Fruit fly (Drosophila melanogaster) whole organism, embryonic: ENCODE data around the gene Lim1.
A peak's percentile ranks its signal among the peaks of the same experiment; 100 is the strongest.

ENCODE experiments used
- Bgb ChIP-seq: fragments of 200-800 bp; sonication (Bioruptor generic); IDR thresholded peaks from 2 replicates; pipeline ENCODE4 v1.3.6; 2022; ENCODE audit warnings: missing biosample characterization, missing genetic modification characterization; ENCODE audit not compliant: partially characterized antibody
- CG10267 ChIP-seq: fragments of 200-800 bp; sonication (Bioruptor generic); optimal IDR thresholded peaks from 2 replicates; lab custom pipeline; 2018; ENCODE audit warnings: missing biosample characterization, mild to moderate bottlenecking, missing genetic modification characterization, moderate library complexity
- CG10321 ChIP-seq: fragments of 200-800 bp; sonication (Bioruptor generic); IDR thresholded peaks from 2 replicates; pipeline ENCODE4 v1.3.6; 2022; ENCODE audit warnings: missing biosample characterization, missing genetic modification characterization
- CG11560 ChIP-seq: fragments of 200-800 bp; sonication (Bioruptor generic); IDR thresholded peaks from 3 replicates; pipeline ENCODE4 v1.3.6; 2022; ENCODE audit warnings: missing biosample characterization, missing genetic modification characterization
- CG14710 ChIP-seq: fragments of 200-800 bp; sonication (Bioruptor generic); optimal IDR thresholded peaks from 3 replicates; lab custom pipeline; 2019; ENCODE audit warnings: missing biosample characterization, mild to moderate bottlenecking, missing genetic modification characterization, moderate library complexity
- CG14860 ChIP-seq: fragments of 200-800 bp; sonication (Bioruptor generic); IDR thresholded peaks from 3 replicates; pipeline ENCODE4 v1.3.6; 2022; ENCODE audit warnings: missing biosample characterization, missing genetic modification characterization; ENCODE audit not compliant: partially characterized antibody
- CG15696 ChIP-seq: fragments of 200-800 bp; sonication (Bioruptor generic); optimal IDR thresholded peaks from 2 replicates; lab custom pipeline; 2019; ENCODE audit warnings: missing biosample characterization, mild to moderate bottlenecking, missing genetic modification characterization, moderate library complexity
- CG1647 ChIP-seq: fragments of 200-800 bp; sonication (Bioruptor generic); optimal IDR thresholded peaks from 3 replicates; lab custom pipeline; 2016; ENCODE audit warnings: missing biosample characterization, missing genetic modification characterization
- CG17829 ChIP-seq: fragments of 200-800 bp; optimal IDR thresholded peaks from 2 replicates; lab custom pipeline; 2019; ENCODE audit warnings: missing biosample characterization, mild to moderate bottlenecking, missing genetic modification characterization, moderate library complexity
- CG2199 ChIP-seq: fragments of 200-800 bp; sonication (Bioruptor generic); IDR thresholded peaks from 3 replicates; pipeline ENCODE4 v1.3.6; 2022; ENCODE audit warnings: missing biosample characterization, missing genetic modification characterization
- CG30020 ChIP-seq: fragments of 200-800 bp; optimal IDR thresholded peaks from 2 replicates; lab custom pipeline; 2019; ENCODE audit warnings: missing biosample characterization, mild to moderate bottlenecking, missing genetic modification characterization, moderate library complexity
- CG32532 ChIP-seq: fragments of 200-800 bp; sonication (Bioruptor generic); IDR thresholded peaks from 2 replicates; pipeline ENCODE4 v1.3.6; 2022; ENCODE audit warnings: missing biosample characterization, missing genetic modification characterization
- CG33213 ChIP-seq: fragments of 200-800 bp; sonication (Bioruptor generic); optimal IDR thresholded peaks from 3 replicates; lab custom pipeline; 2016; ENCODE audit warnings: missing biosample characterization, missing genetic modification characterization
- CG34376 ChIP-seq: fragments of 200-800 bp; sonication (Bioruptor generic); optimal IDR thresholded peaks from 2 replicates; lab custom pipeline; 2018; ENCODE audit warnings: missing biosample characterization, mild to moderate bottlenecking, missing genetic modification characterization
- CG3847 ChIP-seq: fragments of 200-800 bp; sonication (Bioruptor generic); IDR thresholded peaks from 2 replicates; pipeline ENCODE4 v1.3.6; 2022; ENCODE audit warnings: missing biosample characterization, missing genetic modification characterization
- CG4404 ChIP-seq: fragments of 200-800 bp; sonication (Bioruptor generic); IDR thresholded peaks from 2 replicates; pipeline ENCODE4 v1.3.6; 2022; ENCODE audit warnings: missing biosample characterization, missing genetic modification characterization
- CG6689 ChIP-seq: fragments of 200-800 bp; sonication (Bioruptor generic); IDR thresholded peaks from 2 replicates; pipeline ENCODE4 v1.3.6; 2022; ENCODE audit warnings: missing biosample characterization, missing genetic modification characterization
- CG6791 ChIP-seq: fragments of 200-800 bp; sonication (Bioruptor generic); IDR thresholded peaks from 3 replicates; pipeline ENCODE4 v1.3.6; 2022; ENCODE audit warnings: missing biosample characterization, missing genetic modification characterization; ENCODE audit not compliant: partially characterized antibody
- CG7357 ChIP-seq: fragments of 200-800 bp; sonication (Bioruptor generic); IDR thresholded peaks from 3 replicates; pipeline ENCODE4 v1.3.6; 2022; ENCODE audit warnings: missing biosample characterization, missing genetic modification characterization
- CG7928 ChIP-seq: fragments of 200-800 bp; sonication (Bioruptor generic); optimal IDR thresholded peaks from 2 replicates; lab custom pipeline; 2017; ENCODE audit warnings: missing biosample characterization, mild to moderate bottlenecking, missing genetic modification characterization
- CG9215 ChIP-seq: fragments of 200-800 bp; sonication (Bioruptor generic); IDR thresholded peaks from 2 replicates; pipeline ENCODE4 v1.3.6; 2022; ENCODE audit warnings: missing biosample characterization, missing genetic modification characterization
- CkIIα-i1 ChIP-seq: fragments of 200-800 bp; sonication (Bioruptor generic); IDR thresholded peaks from 2 replicates; pipeline ENCODE4 v1.3.6; 2022; ENCODE audit warnings: missing biosample characterization, missing genetic modification characterization
- Dll ChIP-seq: fragments of 200-800 bp; sonication (Bioruptor generic); IDR thresholded peaks from 4 replicates; pipeline ENCODE4 v1.3.6; 2022; ENCODE audit warnings: missing biosample characterization, missing genetic modification characterization; ENCODE audit not compliant: partially characterized antibody
- GATAe ChIP-seq: fragments of 200-800 bp; sonication (Bioruptor generic); conservative IDR thresholded peaks from 2 replicates; pipeline ENCODE4 v1.3.6; 2022; ENCODE audit warnings: missing biosample characterization, missing genetic modification characterization
- Hmr ChIP-seq: fragments of 200-800 bp; sonication (Bioruptor generic); optimal IDR thresholded peaks from 3 replicates; lab custom pipeline; 2017; ENCODE audit warnings: mild to moderate bottlenecking, missing biosample characterization, missing genetic modification reagents, missing genetic modification characterization
- Ptx1 ChIP-seq: fragments of 200-800 bp; sonication (Bioruptor generic); IDR thresholded peaks from 2 replicates; pipeline ENCODE4 v1.3.6; 2022; ENCODE audit warnings: missing biosample characterization, missing genetic modification characterization
- Spps ChIP-seq: fragments of 200-800 bp; sonication (Bioruptor generic); optimal IDR thresholded peaks from 2 replicates; lab custom pipeline; 2018; ENCODE audit warnings: missing biosample characterization, mild to moderate bottlenecking, missing genetic modification characterization
- Xrp1 ChIP-seq: fragments of 200-800 bp; sonication (Bioruptor generic); IDR thresholded peaks from 2 replicates; pipeline ENCODE4 v1.3.6; 2022; ENCODE audit warnings: missing biosample characterization, missing genetic modification characterization
- amos ChIP-seq: fragments of 200-800 bp; sonication (Bioruptor generic); IDR thresholded peaks from 2 replicates; pipeline ENCODE4 v1.3.6; 2022; ENCODE audit warnings: missing biosample characterization, missing genetic modification characterization; ENCODE audit not compliant: partially characterized antibody
- ase ChIP-seq: fragments of 200-800 bp; sonication (Bioruptor generic); IDR thresholded peaks from 3 replicates; pipeline ENCODE4 v1.3.6; 2022; ENCODE audit warnings: missing biosample characterization, missing genetic modification characterization
- crc ChIP-seq: fragments of 200-800 bp; sonication (Bioruptor generic); optimal IDR thresholded peaks from 2 replicates; lab custom pipeline; 2016; ENCODE audit warnings: missing biosample characterization, missing genetic modification characterization
- crp ChIP-seq, 2 experiments: fragments of 200-800 bp; sonication (Bioruptor generic); optimal IDR thresholded peaks; 2 replicates in 1 of 2; 3 replicates in 1 of 2; lab custom pipeline; 2017; ENCODE audit warnings: missing biosample characterization in 2 of 2, missing genetic modification characterization in 2 of 2, mild to moderate bottlenecking in 1 of 2, moderate library complexity in 1 of 2
- dpn ChIP-seq, 2 experiments: fragments of 200-800 bp; sonication (Bioruptor generic); optimal IDR thresholded peaks; 3 replicates each; lab custom pipeline; 2016; ENCODE audit warnings: missing biosample characterization in 2 of 2, missing genetic modification characterization in 2 of 2
- gcm ChIP-seq: fragments of 200-800 bp; sonication (Bioruptor generic); optimal IDR thresholded peaks from 2 replicates; lab custom pipeline; 2019; ENCODE audit warnings: missing biosample characterization, mild to moderate bottlenecking, missing genetic modification characterization, moderate library complexity
- her ChIP-seq: fragments of 200-800 bp; sonication (Bioruptor generic); optimal IDR thresholded peaks from 2 replicates; lab custom pipeline; 2016; ENCODE audit warnings: missing biosample characterization, missing genetic modification characterization
- inv ChIP-seq: fragments of 200-800 bp; sonication (Bioruptor generic); IDR thresholded peaks from 2 replicates; pipeline ENCODE4 v1.3.6; 2022; ENCODE audit warnings: missing biosample characterization, missing genetic modification characterization; ENCODE audit not compliant: partially characterized antibody
- mld ChIP-seq: fragments of 200-800 bp; sonication (Bioruptor generic); IDR thresholded peaks from 3 replicates; pipeline ENCODE4 v1.3.6; 2022; ENCODE audit warnings: missing biosample characterization, missing genetic modification characterization; ENCODE audit not compliant: partially characterized antibody
- pan ChIP-seq, 4 experiments: fragments of >200 bp in 3 of 4; fragments of 200-800 bp in 1 of 4; sonication (Bioruptor generic) in 1 of 4; optimal IDR thresholded peaks in 3 of 4; IDR thresholded peaks in 1 of 4; 2 replicates each; pipeline versions ENCODE4 v1.3.6 to Lab custom; 2017 to 2022; ENCODE audit warnings: missing biosample characterization in 2 of 4, missing genetic modification characterization in 2 of 4, mixed read lengths in 1 of 4
- pho ChIP-seq: fragments of 200-800 bp; sonication (Bioruptor generic); optimal IDR thresholded peaks from 2 replicates; lab custom pipeline; 2016; ENCODE audit warnings: missing biosample characterization, missing genetic modification characterization
- pzg ChIP-seq: fragments of 200-800 bp; sonication (Bioruptor generic); optimal IDR thresholded peaks from 3 replicates; lab custom pipeline; 2018; ENCODE audit warnings: missing biosample characterization, mild to moderate bottlenecking, missing genetic modification characterization, moderate library complexity
- rib ChIP-seq: fragments of 200-800 bp; sonication (Bioruptor generic); IDR thresholded peaks from 2 replicates; pipeline ENCODE4 v1.3.6; 2022; ENCODE audit warnings: missing biosample characterization, missing genetic modification characterization
- sisA ChIP-seq: fragments of 200-800 bp; sonication (Bioruptor generic); IDR thresholded peaks from 2 replicates; pipeline ENCODE4 v1.3.6; 2022; ENCODE audit warnings: missing biosample characterization, missing genetic modification characterization
- stc ChIP-seq: fragments of 200-800 bp; sonication (Bioruptor generic); IDR thresholded peaks from 2 replicates; pipeline ENCODE4 v1.3.6; 2022; ENCODE audit warnings: missing biosample characterization, missing genetic modification characterization
- tll ChIP-seq, 2 experiments: fragments of 200-800 bp in 1 of 2; fragments of >200 bp in 1 of 2; sonication (Bioruptor generic) in 1 of 2; optimal IDR thresholded peaks; 2 replicates each; lab custom pipeline; 2017 to 2019; ENCODE audit warnings: missing biosample characterization in 2 of 2, missing genetic modification characterization in 2 of 2, mild to moderate bottlenecking in 1 of 2, moderate library complexity in 1 of 2
- trem ChIP-seq: fragments of 200-800 bp; optimal IDR thresholded peaks from 3 replicates; lab custom pipeline; 2019; ENCODE audit warnings: missing biosample characterization, mild to moderate bottlenecking, missing genetic modification characterization, moderate library complexity
- unpg ChIP-seq: fragments of 200-800 bp; sonication (Bioruptor generic); optimal IDR thresholded peaks from 3 replicates; lab custom pipeline; 2018; ENCODE audit warnings: missing biosample characterization, mild to moderate bottlenecking, missing genetic modification characterization, moderate library complexity
- vnd ChIP-seq: fragments of 200-800 bp; sonication (Bioruptor generic); IDR thresholded peaks from 3 replicates; pipeline ENCODE4 v1.3.6; 2022; ENCODE audit warnings: missing biosample characterization, missing genetic modification characterization; ENCODE audit not compliant: partially characterized antibody
- zen2 ChIP-seq: fragments of 200-800 bp; sonication (Bioruptor generic); IDR thresholded peaks from 3 replicates; pipeline ENCODE4 v1.3.6; 2022; ENCODE audit warnings: missing biosample characterization, missing genetic modification characterization; ENCODE audit not compliant: partially characterized antibody

Gene Lim1

dm6 chrX:8720213-8720612 is 85.4 kb downstream of the Lim1 start, which contains the start of gene CG1789 (continued):
- TF ChIP-seq CG15696 (tag; lab: Kevin White, UChicago) (peak; percentile 3), Spps (no peak), pzg (GFP tag; lab: Kevin White, UChicago) (peak; percentile 56), mld (GFP tag; lab: Robert Waterston, UW) (peak; percentile 69; the same call in 1 of the 3 replicates), CkIIα-i1 (GFP tag; lab: Robert Waterston, UW) (no peak), gcm (GFP tag; lab: Kevin White, UChicago) (no peak), pho (peak; percentile 38), CG10267 (tag; lab: Kevin White, UChicago) (peak; percentile 49), CG7928 (GFP tag; lab: Kevin White, UChicago) (no peak), ase (GFP tag; lab: Robert Waterston, UW) (no peak), vnd (peak; percentile 81), CG6791 (GFP tag; lab: Robert Waterston, UW) (peak; percentile 84), CG7357 (no peak), Xrp1 (GFP tag; lab: Robert Waterston, UW) (peak; percentile 30; the same call in 1 of the 2 replicates), CG14860 (GFP tag; lab: Robert Waterston, UW) (peak; percentile 89), Bgb (GFP tag; lab: Robert Waterston, UW) (peak; percentile 88), Dll (GFP tag; lab: Robert Waterston, UW) (peak; percentile 98), tll (GFP tag; optimal IDR thresholded peaks at IDR 0.05; lab: Kevin White, UChicago) (peak in 1 of 2 experiments; percentile 11), inv (GFP tag; lab: Robert Waterston, UW) (peak; percentile 86), CG32532 (GFP tag; lab: Robert Waterston, UW) (peak; percentile 56), rib (GFP tag; lab: Robert Waterston, UW) (0 out of 2 replicates have a peak, but pooled peaks have one; percentile 40), CG14710 (tag; lab: Kevin White, UChicago) (peak; percentile 43), amos (GFP tag; lab: Robert Waterston, UW) (peak; percentile 85), CG4404 (GFP tag; lab: Robert Waterston, UW) (no peak), zen2 (GFP tag; lab: Robert Waterston, UW) (peak; percentile 90; the same call in 2 of the 3 replicates), GATAe (GFP tag; lab: Robert Waterston, UW) (no peak), CG30020 (tag; lab: Kevin White, UChicago) (peak; percentile 23), trem (tag; lab: Kevin White, UChicago) (peak; percentile 53), CG34376 (GFP tag; lab: Kevin White, UChicago) (peak; percentile 50), unpg (GFP tag; lab: Kevin White, UChicago) (no peak), dpn (GFP tag; optimal IDR thresholded peaks at IDR 0.05; lab: Kevin White, UChicago) (peak; percentile 30 to 60), crc (GFP tag; lab: Kevin White, UChicago) (peak; percentile 15), CG17829 (tag; lab: Kevin White, UChicago) (peak; percentile 13), Hmr (GFP tag; lab: Kevin White, UChicago) (no peak), CG9215 (peak; percentile 34; the same call in 1 of the 2 replicates), CG1647 (GFP tag; lab: Kevin White, UChicago) (no peak), CG33213 (GFP tag; lab: Kevin White, UChicago) (peak; percentile 5), CG2199 (GFP tag; lab: Robert Waterston, UW) (no peak), pan (optimal IDR thresholded peaks at IDR 0.05; lab: Kevin White, UChicago) (no peak), pan (GFP tag; optimal IDR thresholded peaks at IDR 0.05 in 1 of 2, IDR thresholded peaks at IDR 0.05 in 1 of 2) (peak in 1 of 2 experiments; percentile 10), her (GFP tag; lab: Kevin White, UChicago) (peak; percentile 21), CG11560 (tag; lab: Robert Waterston, UW) (peak; percentile 75; the same call in 2 of the 3 replicates), stc (GFP tag; lab: Robert Waterston, UW) (no peak), sisA (0 out of 2 replicates have a peak, but pooled peaks have one; percentile 18), CG3847 (GFP tag; lab: Robert Waterston, UW) (peak; percentile 49), crp (GFP tag; optimal IDR thresholded peaks at IDR 0.05; lab: Kevin White, UChicago) (peak in 1 of 2 experiments; percentile 32), Ptx1 (GFP tag; lab: Robert Waterston, UW) (peak; percentile 37; the same call in 1 of the 2 replicates), CG6689 (GFP tag; lab: Robert Waterston, UW) (peak; percentile 44; the same call in 1 of the 2 replicates), CG10321 (GFP tag; lab: Robert Waterston, UW) (no peak)
